Worm (Caenorhabditis elegans): Measurements from ENCODE around the gene F09B12.3.

- TF ChIP-seq tra-4 (tag; optimal IDR thresholded peaks at IDR 0.05) (no peak), flt-1 (GFP tag; IDR thresholded peaks at IDR 0.05) (no peak)
Measured at ce11 chrX:15084395-15084794, 13.4 kb downstream of the F09B12.3 start, which contains the start of gene F09B12.5.
